Worm (Caenorhabditis elegans) whole organism, young adult: ENCODE results near the gene folr-1.

Experiments
- F23B12.7 ChIP-seq: sonication (generic microtip); optimal IDR thresholded peaks from 2 replicates; lab custom pipeline; 2017; ENCODE audit warnings: missing genetic modification characterization, mild to moderate bottlenecking, missing compliant biosample characterization, antibody characterized with exemption, moderate library complexity; ENCODE audit not compliant: insufficient read depth
- F33H1.4 ChIP-seq: fragments of 200-800 bp; sonication (Bioruptor generic); IDR thresholded peaks from 2 replicates; pipeline ENCODE4 v1.3.6; 2022; ENCODE audit warnings: missing genetic modification reagents, missing genetic modification characterization, missing compliant biosample characterization
- F37B4.10 ChIP-seq: fragments of 200-800 bp; sonication (Bioruptor generic); IDR thresholded peaks from 2 replicates; pipeline ENCODE4 v1.3.6; 2022; ENCODE audit warnings: missing genetic modification characterization, missing compliant biosample characterization
- F39B2.1 ChIP-seq: fragments of 200-800 bp; sonication (Bioruptor generic); IDR thresholded peaks from 2 replicates; pipeline ENCODE4 v1.3.6; 2022; ENCODE audit warnings: missing genetic modification reagents, missing genetic modification characterization, missing compliant biosample characterization
- F52B5.7 ChIP-seq: sonication (generic microtip); optimal IDR thresholded peaks from 2 replicates; lab custom pipeline; 2016; ENCODE audit warnings: mild to moderate bottlenecking, missing genetic modification characterization, missing compliant biosample characterization
- K12H6.12 ChIP-seq: fragments of 200-800 bp; sonication (Bioruptor generic); optimal IDR thresholded peaks from 2 replicates; lab custom pipeline; 2018; ENCODE audit warnings: mild to moderate bottlenecking, missing genetic modification characterization, missing compliant biosample characterization
- Y53G8AR.9 ChIP-seq: fragments of 200-800 bp; sonication (Bioruptor generic); conservative IDR thresholded peaks from 2 replicates; pipeline ENCODE4 v1.3.6; 2022; ENCODE audit warnings: missing genetic modification reagents, missing genetic modification characterization, missing compliant biosample characterization
- ZK185.1 ChIP-seq: sonication (generic microtip); optimal IDR thresholded peaks from 2 replicates; lab custom pipeline; 2016; ENCODE audit warnings: mild to moderate bottlenecking, missing genetic modification characterization, missing compliant biosample characterization; ENCODE audit not compliant: poor library complexity, severe bottlenecking
- akir-1 ChIP-seq: fragments of 200-800 bp; sonication (Bioruptor generic); optimal IDR thresholded peaks from 2 replicates; lab custom pipeline; 2018; ENCODE audit warnings: mild to moderate bottlenecking, missing genetic modification characterization, moderate library complexity, missing compliant biosample characterization
- attf-5 ChIP-seq: fragments of 200-800 bp; sonication (Bioruptor generic); optimal IDR thresholded peaks from 2 replicates; lab custom pipeline; 2018; ENCODE audit warnings: mild to moderate bottlenecking, missing genetic modification characterization, missing compliant biosample characterization
- attf-6 ChIP-seq: fragments of 200-800 bp; sonication (Bioruptor generic); IDR thresholded peaks from 2 replicates; pipeline ENCODE4 v1.3.6; 2022; ENCODE audit warnings: missing genetic modification reagents, missing genetic modification characterization, missing compliant biosample characterization
- bed-1 ChIP-seq: fragments of 200-800 bp; sonication (Bioruptor generic); IDR thresholded peaks from 2 replicates; pipeline ENCODE4 v1.3.6; 2022; ENCODE audit warnings: missing genetic modification reagents, missing genetic modification characterization, missing compliant biosample characterization
- cebp-2 ChIP-seq: fragments of 200-800 bp; sonication (Bioruptor generic); IDR thresholded peaks from 2 replicates; pipeline ENCODE4 v1.3.6; 2022; ENCODE audit warnings: missing genetic modification characterization, missing compliant biosample characterization
- dpl-1 ChIP-seq: fragments of 150-350 bp; optimal IDR thresholded peaks from 2 replicates; lab custom pipeline; 2014; ENCODE audit warnings: missing biosample characterization, missing genetic modification reagents, missing genetic modification characterization
- egl-18 ChIP-seq: fragments of 200-800 bp; sonication (Bioruptor generic); IDR thresholded peaks from 2 replicates; pipeline ENCODE4 v1.3.6; 2022; ENCODE audit warnings: missing genetic modification reagents, missing genetic modification characterization, missing compliant biosample characterization
- egl-44 ChIP-seq: fragments of 200-800 bp; sonication (Bioruptor generic); IDR thresholded peaks from 2 replicates; pipeline ENCODE4 v1.3.6; 2022; ENCODE audit warnings: missing genetic modification reagents, missing genetic modification characterization, missing compliant biosample characterization
- him-1 ChIP-seq: sonication (generic microtip); optimal IDR thresholded peaks from 2 replicates; lab custom pipeline; 2016; ENCODE audit warnings: missing genotype, missing genetic modification reagents, missing genetic modification characterization, missing compliant biosample characterization
- hsf-1 ChIP-seq: fragments of 200-800 bp; sonication (Bioruptor generic); IDR thresholded peaks from 2 replicates; pipeline ENCODE4 v1.3.6; 2022; ENCODE audit warnings: missing genetic modification reagents, missing genetic modification characterization, missing compliant biosample characterization
- let-607 ChIP-seq, 2 experiments: fragments of 200-800 bp in 1 of 2; sonication (Bioruptor generic) in 1 of 2; sonication (generic microtip) in 1 of 2; optimal IDR thresholded peaks; 2 replicates each; lab custom pipeline; 2016 to 2018; ENCODE audit warnings: mild to moderate bottlenecking in 2 of 2, missing compliant biosample characterization in 2 of 2, missing genetic modification characterization in 2 of 2, moderate library complexity in 2 of 2, missing genotype in 1 of 2
- lin-26 ChIP-seq: fragments of 200-800 bp; sonication (Bioruptor generic); IDR thresholded peaks from 2 replicates; pipeline ENCODE4 v1.3.6; 2022; ENCODE audit warnings: missing genetic modification reagents, missing genetic modification characterization, missing compliant biosample characterization
- lin-40 ChIP-seq: sonication (generic microtip); optimal IDR thresholded peaks from 2 replicates; lab custom pipeline; 2016; ENCODE audit warnings: missing genetic modification characterization, mild to moderate bottlenecking, missing compliant biosample characterization, missing genotype, missing genetic modification reagents
- madf-10 ChIP-seq: sonication (generic microtip); optimal IDR thresholded peaks from 2 replicates; lab custom pipeline; 2016; ENCODE audit warnings: mild to moderate bottlenecking, missing genetic modification characterization, missing compliant biosample characterization
- mel-28 ChIP-seq: sonication (generic microtip); optimal IDR thresholded peaks from 2 replicates; lab custom pipeline; 2016; ENCODE audit warnings: borderline replicate concordance, mild to moderate bottlenecking, missing genetic modification characterization, missing compliant biosample characterization
- nfya-1 ChIP-seq: sonication (generic microtip); optimal IDR thresholded peaks from 2 replicates; lab custom pipeline; 2017; ENCODE audit warnings: antibody characterized with exemption, missing compliant biosample characterization, missing genetic modification characterization, borderline replicate concordance; ENCODE audit not compliant: insufficient read depth
- nfyb-1 ChIP-seq: fragments of 200-800 bp; sonication (Bioruptor generic); IDR thresholded peaks from 2 replicates; pipeline ENCODE4 v1.3.6; 2022; ENCODE audit warnings: missing genetic modification reagents, missing genetic modification characterization, missing compliant biosample characterization
- nhr-90 ChIP-seq: sonication (generic microtip); optimal IDR thresholded peaks from 2 replicates; lab custom pipeline; 2016; ENCODE audit warnings: missing genotype, mild to moderate bottlenecking, missing genetic modification characterization, missing compliant biosample characterization
- sea-2 ChIP-seq: fragments of 200-800 bp; sonication (Bioruptor generic); IDR thresholded peaks from 2 replicates; pipeline ENCODE4 v1.3.6; 2022; ENCODE audit warnings: missing genetic modification characterization, missing compliant biosample characterization
- snpc-4 ChIP-seq, 5 experiments: fragments of 150-350 bp in 1 of 5; sonication (generic microtip) in 4 of 5; optimal IDR thresholded peaks; 2 replicates each; lab custom pipeline; 2014 to 2018; ENCODE audit warnings: missing genetic modification characterization in 5 of 5, missing biosample characterization in 3 of 5, antibody characterized with exemption in 2 of 5, mild to moderate bottlenecking in 2 of 5, missing compliant biosample characterization in 2 of 5, missing genotype in 2 of 5, moderate library complexity in 2 of 5, missing genetic modification reagents in 1 of 5
- tbx-9 ChIP-seq: sonication (generic microtip); optimal IDR thresholded peaks from 2 replicates; lab custom pipeline; 2016; ENCODE audit warnings: borderline replicate concordance, missing genetic modification characterization, inconsistent platforms, missing compliant biosample characterization

folr-1 gene

ce11 chrX:9894844-9895243 is 24.3 kb upstream of the folr-1 start, which contains the start of gene F21G4.3:
Gene F21G4.3, plus strand, starts transcription at chrX:9895144.
- no peak for TF ChIP-seq nhr-90 (tag; lab: Kevin White, UChicago)
- no peak for TF ChIP-seq F39B2.1
- no peak for TF ChIP-seq attf-5 (GFP tag; lab: Kevin White, UChicago)
- no peak for TF ChIP-seq F52B5.7 (tag; lab: Kevin White, UChicago)
- no peak for TF ChIP-seq ZK185.1 (tag; lab: Kevin White, UChicago)
- TF ChIP-seq hsf-1 (GFP tag; lab: Robert Waterston, UW): no peak
- TF ChIP-seq Y53G8AR.9 (GFP tag; lab: Robert Waterston, UW): no peak
- TF ChIP-seq lin-40 (tag; lab: Kevin White, UChicago): no peak
- TF ChIP-seq F37B4.10 (GFP tag; lab: Robert Waterston, UW): no peak
- no peak for TF ChIP-seq lin-26 (GFP tag; lab: Robert Waterston, UW)
- TF ChIP-seq mel-28: no peak
- no peak for TF ChIP-seq cebp-2
- TF ChIP-seq madf-10 (tag; lab: Kevin White, UChicago): no peak

- TF ChIP-seq sea-2 (GFP tag; lab: Robert Waterston, UW) (no peak), attf-6 (GFP tag; lab: Robert Waterston, UW) (no peak), bed-1 (GFP tag; lab: Robert Waterston, UW) (no peak), F23B12.7 (tag; lab: Kevin White, UChicago) (no peak), F33H1.4 (GFP tag; lab: Robert Waterston, UW) (no peak), nfyb-1 (no peak), ZK185.1 (tag; lab: Kevin White, UChicago) (peak; percentile 32), dpl-1 (GFP tag; lab: Kevin White, UChicago) (no peak), nfya-1 (tag; lab: Kevin White, UChicago) (no peak), him-1 (tag; lab: Kevin White, UChicago) (no peak), tbx-9 (tag; lab: Kevin White, UChicago) (no peak), lin-40 (tag; lab: Kevin White, UChicago) (peak; percentile 24), egl-18 (GFP tag; lab: Robert Waterston, UW) (0 out of 2 replicates have a peak, but pooled peaks have one; percentile 22), hsf-1 (GFP tag; lab: Robert Waterston, UW) (0 out of 2 replicates have a peak, but pooled peaks have one; percentile 6), K12H6.12 (tag; lab: Kevin White, UChicago) (no peak)
Observed at ce11 chrX:9899426-9900131, 19.5 kb upstream of the folr-1 start, which contains the start of gene phf-34. Gene phf-34, minus strand, starts transcription at chrX:9899476.

- no peak for TF ChIP-seq snpc-4 (GFP tag; optimal IDR thresholded peaks at IDR 0.05; lab: Kevin White, UChicago)
- no peak for TF ChIP-seq snpc-4 (tag; optimal IDR thresholded peaks at IDR 0.05; lab: Kevin White, UChicago)
- no peak for TF ChIP-seq akir-1 (GFP tag; lab: Kevin White, UChicago)
- TF ChIP-seq K12H6.12 (tag; lab: Kevin White, UChicago): no peak
- TF ChIP-seq egl-44 (GFP tag; lab: Robert Waterston, UW): no peak
Observed at ce11 chrX:9905840-9906239, 13.3 kb upstream of the folr-1 start, which contains the start of gene F21G4.5. Gene F21G4.5, plus strand, starts transcription at chrX:9906140.

ce11 chrX:9917362-9917761 is 1.7 kb upstream of the folr-1 start, which contains the start of gene F21G4.6:
Gene F21G4.6, minus strand, starts transcription at chrX:9917448.
- TF ChIP-seq F39B2.1: no peak
- TF ChIP-seq let-607 (tag; optimal IDR thresholded peaks at IDR 0.05; lab: Kevin White, UChicago): peak in 1 of 2 experiments; percentile 4
